Worm (Caenorhabditis elegans): ENCODE measurements around the gene gmps-1.

Gene gmps-1

ce11 chrII:10829081-10829480, 39.4 kb downstream of the gmps-1 start, which contains the start of gene VM106R.1:
Gene VM106R.1 (minus strand): TSS chrII:10829181.
- TF ChIP-seq pha-4 (tag; optimal IDR thresholded peaks at IDR 0.05) (no peak), ceh-34 (tag; optimal IDR thresholded peaks at IDR 0.05) (no peak), elt-2 (tag; optimal IDR thresholded peaks at IDR 0.05) (no peak), unc-55 (GFP tag; optimal IDR thresholded peaks at IDR 0.05) (no peak), pax-1 (tag; optimal IDR thresholded peaks at IDR 0.05) (no peak)

ce11 chrII:10824046-10824445, 44.5 kb downstream of the gmps-1 start, which contains the start of the genes R06F6.12 and mix-1:
Gene R06F6.12 (minus strand): TSS chrII:10824081.
Gene mix-1 (plus strand): TSS chrII:10824246.
- no peak for TF ChIP-seq ceh-6 (GFP tag; optimal IDR thresholded peaks at IDR 0.05)
- TF ChIP-seq pqm-1 (tag; optimal IDR thresholded peaks at IDR 0.05) = no peak
- TF ChIP-seq hlh-15 (tag; optimal IDR thresholded peaks at IDR 0.05) = no peak
- no peak for TF ChIP-seq gmeb-2 (tag; optimal IDR thresholded peaks at IDR 0.05)
- TF ChIP-seq ttx-3 (tag; optimal IDR thresholded peaks at IDR 0.05) = no peak
- peak; percentile 55 for TF ChIP-seq nfya-1 (tag; optimal IDR thresholded peaks at IDR 0.05)
- no peak for TF ChIP-seq unc-42 (tag; optimal IDR thresholded peaks at IDR 0.05)
- TF ChIP-seq nhr-11 (tag; optimal IDR thresholded peaks at IDR 0.05) = no peak
- peak; percentile 44 for TF ChIP-seq hlh-30 (tag; optimal IDR thresholded peaks at IDR 0.05; ENCODE audit: insufficient read depth)
- TF ChIP-seq dve-1 (tag; optimal IDR thresholded peaks at IDR 0.05) = peak; percentile 3
- TF ChIP-seq ceh-31 (tag; optimal IDR thresholded peaks at IDR 0.05) = peak; percentile 26
- peak; percentile 48 for TF ChIP-seq elt-2 (tag; optimal IDR thresholded peaks at IDR 0.05)
- TF ChIP-seq pha-2 (tag; optimal IDR thresholded peaks at IDR 0.05) = no peak

DNA sequence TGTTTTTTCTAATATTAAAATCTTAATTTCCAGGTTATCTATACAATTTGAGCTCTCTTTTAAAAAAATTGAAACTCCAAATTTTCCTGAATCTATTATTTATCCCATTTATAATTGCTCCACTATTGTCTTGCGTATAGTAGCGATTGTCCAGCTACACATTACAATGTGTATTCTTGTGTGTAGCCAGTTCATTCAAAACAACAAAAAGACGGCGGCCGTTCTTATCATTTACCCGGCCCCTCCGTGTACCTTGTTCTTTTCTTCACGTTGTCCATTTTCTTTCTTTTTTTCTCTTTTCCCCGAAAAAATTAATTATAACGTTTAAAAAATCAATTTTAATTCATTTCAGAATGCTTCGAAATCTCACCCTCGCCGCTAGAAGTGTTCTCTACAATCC, 47.8 kb downstream of the gmps-1 start, which contains the start of gene ech-4:
Gene ech-4 (plus strand): TSS at position 353 of the 400 bp plus-strand sequence.
- TF ChIP-seq hlh-30 (tag; optimal IDR thresholded peaks at IDR 0.05; ENCODE audit: insufficient read depth) = no peak
- TF ChIP-seq dmd-4 (tag; optimal IDR thresholded peaks at IDR 0.05; ENCODE audit: borderline replicate concordance) = no peak
- TF ChIP-seq ceh-18 (tag; optimal IDR thresholded peaks at IDR 0.05) = no peak
- TF ChIP-seq fkh-10 (GFP tag; optimal IDR thresholded peaks at IDR 0.05) = no peak
- no peak for TF ChIP-seq pha-4 (tag; optimal IDR thresholded peaks at IDR 0.05)
- TF ChIP-seq ttx-3 (tag; optimal IDR thresholded peaks at IDR 0.05) = no peak
- no peak for TF ChIP-seq dve-1 (tag; optimal IDR thresholded peaks at IDR 0.05)
- TF ChIP-seq ceh-34 (tag; optimal IDR thresholded peaks at IDR 0.05) = no peak

ce11 chrII:10819928-10820423, 48.5 kb downstream of the gmps-1 start, which contains the start of gene R06F6.8:
Gene R06F6.8 (minus strand): TSS chrII:10819978.
- no peak for TF ChIP-seq ceh-2 (tag; optimal IDR thresholded peaks at IDR 0.05)
- peak; percentile 71 for TF ChIP-seq ref-2 (tag; optimal IDR thresholded peaks at IDR 0.05)
- no peak for TF ChIP-seq nhr-232 (tag; optimal IDR thresholded peaks at IDR 0.05)
- no peak for TF ChIP-seq gmeb-2 (tag; optimal IDR thresholded peaks at IDR 0.05)
